Worm (Caenorhabditis elegans) whole organism, L4/young adult: Measurements from ENCODE around the gene M02D8.2.

ENCODE experiments used
- W03F9.2 ChIP-seq: fragments of 150-350 bp; optimal IDR thresholded peaks from 2 replicates; lab custom pipeline; 2014; ENCODE audit warnings: missing biosample characterization, missing genetic modification characterization
- dao-5 ChIP-seq: sonication (generic microtip); optimal IDR thresholded peaks from 2 replicates; lab custom pipeline; 2016; ENCODE audit warnings: missing genotype, missing genetic modification characterization, moderate library complexity, missing compliant biosample characterization
- him-1 ChIP-seq: sonication (generic microtip); optimal IDR thresholded peaks from 2 replicates; lab custom pipeline; 2016; ENCODE audit warnings: missing genotype, missing genetic modification reagents, missing genetic modification characterization, missing compliant biosample characterization

Gene M02D8.2

ce11 chrX:8752546-8752945, 13.1 kb downstream of the M02D8.2 start:
- TF ChIP-seq W03F9.2 (tag; lab: Kevin White, UChicago): no peak
- TF ChIP-seq dao-5: no peak
- no peak for TF ChIP-seq him-1 (tag; lab: Kevin White, UChicago)

DNA sequence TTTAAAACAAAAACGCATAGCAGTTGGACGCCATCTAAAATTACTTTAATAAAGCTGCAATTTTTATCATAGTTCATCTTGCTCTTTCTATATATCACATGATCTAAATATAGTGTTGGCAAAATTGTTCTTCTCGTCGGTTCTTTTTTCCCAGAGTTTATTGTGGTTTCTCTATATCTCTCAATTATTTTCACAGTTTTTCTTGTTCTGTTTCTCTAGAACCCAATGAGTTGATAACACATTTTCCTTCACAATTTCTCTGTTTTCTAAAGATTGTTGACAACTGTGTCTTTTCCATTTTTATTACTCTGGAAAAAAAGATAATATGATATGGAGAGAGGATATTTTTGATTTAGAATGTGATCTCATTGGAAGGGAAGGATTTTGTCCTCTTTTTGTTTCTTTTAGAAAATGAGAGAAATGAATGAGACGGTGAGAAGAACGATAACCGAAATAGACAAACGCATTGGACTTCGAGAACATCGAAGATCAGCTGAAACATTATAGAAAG, 14.9 kb downstream of the M02D8.2 start:
- TF ChIP-seq W03F9.2 (tag; lab: Kevin White, UChicago) (no peak), him-1 (tag; lab: Kevin White, UChicago) (no peak), dao-5 (no peak)

- no peak for TF ChIP-seq W03F9.2 (tag; lab: Kevin White, UChicago)
- no peak for TF ChIP-seq him-1 (tag; lab: Kevin White, UChicago)
Observed at ce11 chrX:8755987-8756386, 16.5 kb downstream of the M02D8.2 start.

DNA sequence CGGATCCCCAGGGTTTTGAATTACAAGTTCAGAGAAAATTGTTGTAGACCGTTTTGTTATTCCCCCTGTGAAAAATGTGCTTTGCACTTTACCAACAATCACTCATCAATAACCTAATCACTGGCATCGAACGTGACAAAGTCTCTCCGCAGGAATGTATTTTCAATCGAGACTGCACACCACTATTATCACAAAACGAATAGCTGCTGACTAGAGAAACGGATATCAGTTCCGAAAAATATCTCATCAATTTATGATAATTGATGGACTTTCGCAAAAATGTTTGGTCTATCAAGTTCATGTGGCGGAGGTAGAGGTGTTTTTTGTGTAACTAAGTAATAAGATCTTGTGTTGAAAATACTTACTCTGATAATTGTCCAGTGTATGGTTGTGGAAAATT, 21.6 kb downstream of the M02D8.2 start:
- TF ChIP-seq dao-5: no peak
- no peak for TF ChIP-seq him-1 (tag; lab: Kevin White, UChicago)
- no peak for TF ChIP-seq W03F9.2 (tag; lab: Kevin White, UChicago)

DNA sequence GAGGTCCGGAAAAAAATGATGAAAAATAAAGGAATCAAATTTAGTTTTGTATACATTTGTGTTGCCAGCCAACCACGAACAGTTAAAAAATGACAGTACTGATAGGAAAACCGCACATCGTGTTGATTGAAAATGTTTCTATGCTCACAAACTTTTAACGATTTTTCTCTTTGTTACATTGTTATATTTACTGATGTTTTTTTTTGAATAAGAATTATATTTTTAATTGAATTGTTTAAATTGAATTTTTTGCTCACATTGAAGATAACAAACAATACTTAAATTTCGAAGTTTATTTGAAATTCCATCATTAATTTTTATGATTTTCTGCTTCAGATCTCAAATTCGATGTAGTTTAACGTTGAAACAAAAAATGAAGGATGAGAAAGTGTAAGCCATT, 22.0 kb downstream of the M02D8.2 start, which contains the start of gene M02D8.5:
M02D8.5 (minus strand) TSS at position 101 of the 400 bp plus-strand sequence.
- TF ChIP-seq dao-5: no peak

DNA sequence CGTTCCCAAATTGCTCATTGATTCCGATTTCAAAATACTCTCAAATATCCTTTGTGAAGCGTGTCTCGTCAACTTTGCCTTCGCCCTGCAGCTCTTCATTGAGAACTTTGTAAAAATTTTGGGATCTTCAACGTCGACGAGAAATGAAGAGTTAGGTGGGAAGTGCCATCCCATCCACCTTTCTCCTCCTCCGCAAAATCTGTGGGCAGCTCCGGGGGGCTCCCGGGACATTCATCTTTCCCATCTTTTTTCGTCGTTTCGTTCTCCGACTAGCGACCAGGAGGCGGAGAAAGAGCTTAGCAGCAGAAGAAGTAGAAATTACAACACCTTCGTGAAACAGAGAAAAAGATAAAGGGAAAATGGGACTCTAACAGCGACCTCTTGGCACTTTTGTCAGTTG, 23.5 kb downstream of the M02D8.2 start:
- TF ChIP-seq W03F9.2 (tag; lab: Kevin White, UChicago) (no peak), dao-5 (no peak)

DNA sequence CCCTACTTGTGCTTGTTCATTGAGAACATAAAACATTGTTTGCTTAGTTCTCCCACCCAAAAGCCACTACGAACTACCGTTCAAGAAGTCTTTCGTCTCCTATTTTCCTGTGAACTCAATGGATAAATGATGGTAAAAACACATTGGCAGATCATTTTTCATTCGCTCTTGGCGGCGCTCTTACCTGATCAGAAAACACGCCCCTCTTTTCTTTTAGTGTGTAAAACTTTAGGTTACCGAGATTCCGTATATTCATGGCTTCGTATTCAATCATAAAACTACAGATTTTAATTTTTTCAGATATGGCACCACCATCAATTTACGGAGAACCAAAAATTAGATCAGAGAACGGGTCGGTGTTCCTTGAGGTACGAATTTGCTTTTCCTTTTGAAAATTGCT, 24.1 kb downstream of the M02D8.2 start, which contains the start of gene zig-12:
zig-12 (plus strand) TSS at position 301 of the 400 bp plus-strand sequence.
- no peak for TF ChIP-seq W03F9.2 (tag; lab: Kevin White, UChicago)
- no peak for TF ChIP-seq him-1 (tag; lab: Kevin White, UChicago)
- no peak for TF ChIP-seq dao-5

- TF ChIP-seq W03F9.2 (tag; lab: Kevin White, UChicago) (no peak), dao-5 (no peak), him-1 (tag; lab: Kevin White, UChicago) (no peak)
Observed at ce11 chrX:8764044-8764443, 24.6 kb downstream of the M02D8.2 start.

DNA sequence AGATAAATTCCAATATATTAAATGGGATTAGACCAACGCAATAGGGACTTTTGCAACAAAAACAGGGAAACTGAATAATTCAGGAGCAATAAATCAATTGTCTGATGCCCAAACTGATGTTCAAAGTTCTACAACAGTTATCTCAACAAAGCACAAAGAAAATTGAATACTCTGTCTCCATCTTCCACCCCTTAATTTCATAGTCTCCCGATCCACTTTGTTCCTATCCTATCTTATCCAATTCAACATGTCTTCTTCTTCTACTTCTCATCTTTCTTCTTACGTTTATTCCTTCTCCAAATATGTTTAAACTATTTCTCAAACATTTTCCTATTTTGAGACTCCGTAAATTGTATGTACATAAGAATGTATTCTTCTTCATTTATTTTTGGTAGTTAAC, 30.8 kb downstream of the M02D8.2 start:
- no peak for TF ChIP-seq dao-5
- no peak for TF ChIP-seq him-1 (tag; lab: Kevin White, UChicago)
- no peak for TF ChIP-seq W03F9.2 (tag; lab: Kevin White, UChicago)

DNA sequence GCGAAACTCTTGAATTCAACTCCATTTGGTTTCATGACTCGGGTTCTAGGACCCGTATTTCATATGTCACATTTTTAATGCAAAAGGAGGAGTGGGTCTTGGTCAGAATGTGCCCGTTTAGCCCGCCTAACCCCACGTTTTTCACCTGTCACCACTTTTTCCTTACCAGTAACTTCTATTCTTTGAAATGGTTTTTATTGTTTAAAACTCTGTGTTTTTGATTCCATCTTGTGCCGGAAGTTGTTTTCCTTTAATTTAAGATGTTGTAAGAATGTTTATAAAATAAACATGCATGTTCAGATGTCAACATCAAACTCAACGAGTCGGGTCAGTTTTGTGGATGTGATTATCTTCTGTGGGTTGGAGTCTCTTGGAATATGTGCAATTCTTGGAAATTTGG, 39.1 kb downstream of the M02D8.2 start, which contains the start of gene ZK721.4:
ZK721.4 (plus strand) TSS at position 301 of the 400 bp plus-strand sequence.
- no peak for TF ChIP-seq W03F9.2 (tag; lab: Kevin White, UChicago)

- TF ChIP-seq him-1 (tag; lab: Kevin White, UChicago) (no peak), W03F9.2 (tag; lab: Kevin White, UChicago) (no peak), dao-5 (no peak)
Observed at ce11 chrX:8784234-8784633, 44.8 kb downstream of the M02D8.2 start, which contains the start of gene ZK721.3. Gene ZK721.3, plus strand, starts transcription at chrX:8784534.

DNA sequence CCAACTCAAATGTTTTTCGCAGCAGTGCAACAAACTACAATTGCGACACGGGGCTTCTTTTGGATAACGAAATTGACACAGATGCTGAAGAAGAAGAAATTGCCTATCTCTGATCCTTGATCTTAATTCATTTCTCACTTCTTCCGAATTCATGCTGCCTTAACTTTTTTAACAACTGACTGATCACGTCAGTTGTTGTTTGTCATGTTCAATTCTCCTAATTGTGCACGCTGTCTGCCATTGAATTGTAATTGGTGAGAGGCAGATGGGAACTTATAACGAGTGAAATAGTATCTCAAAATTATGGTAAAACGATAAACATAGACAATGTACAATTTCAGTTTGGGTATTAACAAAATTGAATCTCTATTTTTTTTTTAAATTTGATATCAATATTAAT, 47.2 kb downstream of the M02D8.2 start:
- TF ChIP-seq W03F9.2 (tag; lab: Kevin White, UChicago) (no peak), him-1 (tag; lab: Kevin White, UChicago) (no peak), dao-5 (no peak)

DNA sequence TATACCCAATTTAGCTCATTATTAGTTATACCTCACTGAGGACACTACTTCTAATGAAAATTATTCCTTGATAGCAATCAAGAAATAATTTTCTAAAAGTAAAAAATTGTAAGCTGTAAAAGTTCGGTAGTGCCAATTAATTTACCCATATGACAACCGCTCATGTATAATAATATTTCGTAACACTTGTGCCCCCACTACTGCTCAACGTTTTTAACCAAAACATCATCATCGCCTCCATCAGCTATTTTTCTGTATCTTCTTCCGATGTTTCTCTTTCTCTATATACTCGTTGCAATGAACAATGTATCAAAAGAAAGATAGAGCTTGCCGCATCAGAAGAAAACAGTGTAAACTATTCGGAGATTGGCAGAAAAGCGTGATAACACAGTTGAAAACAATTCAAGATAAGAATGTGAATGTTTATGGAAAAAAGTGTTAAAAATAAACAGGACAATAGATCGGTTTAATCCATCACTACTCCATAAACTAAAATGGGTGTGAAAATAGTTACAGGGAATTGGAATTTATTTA, 48.3 kb downstream of the M02D8.2 start:
- no peak for TF ChIP-seq dao-5
- TF ChIP-seq him-1 (tag; lab: Kevin White, UChicago): no peak
- no peak for TF ChIP-seq W03F9.2 (tag; lab: Kevin White, UChicago)

DNA sequence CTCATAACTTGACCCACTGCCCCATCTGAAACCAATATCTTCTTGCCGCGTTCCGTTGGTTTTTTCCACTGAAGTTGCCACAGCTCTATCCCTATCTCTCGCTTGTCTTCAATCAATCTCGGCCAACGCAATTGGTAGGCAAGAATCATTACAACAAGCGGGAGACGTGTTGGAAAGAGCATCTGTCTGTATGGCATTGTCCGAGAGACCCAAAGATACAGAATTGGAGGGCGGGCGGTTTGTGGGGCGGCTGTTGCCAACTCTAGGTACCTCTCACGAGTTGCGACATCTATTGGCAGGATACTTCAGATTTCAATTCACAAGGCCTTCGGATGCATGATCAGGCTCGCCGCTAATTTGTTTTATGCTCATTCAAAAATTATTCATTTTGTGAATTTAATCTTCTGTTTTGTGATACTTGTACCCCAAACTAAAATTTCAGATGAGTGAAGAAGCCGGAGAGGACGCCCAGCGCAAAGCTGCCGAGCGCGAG, 49.6 kb downstream of the M02D8.2 start, which contains the start of gene unc-27:
unc-27 (plus strand) TSS at position 443 of the 493 bp plus-strand sequence.
- no peak for TF ChIP-seq him-1 (tag; lab: Kevin White, UChicago)
- TF ChIP-seq W03F9.2 (tag; lab: Kevin White, UChicago): no peak
- TF ChIP-seq dao-5: no peak
